Worm (Caenorhabditis elegans) whole organism, mixed stage, embryonic: Measurements from ENCODE around the gene lido-11.
A peak's percentile ranks its signal among the peaks of the same experiment; 100 is the strongest.
"Not testable (repeated sequence)": the region's sequence is repeated elsewhere in the genome, so short reads cannot be mapped to it uniquely, and the experiment has no call there.

Source experiments
- M03D4.4 ChIP-seq: sonication (generic microtip); optimal IDR thresholded peaks from 2 replicates; lab custom pipeline; 2017; ENCODE audit warnings: mild to moderate bottlenecking, missing genetic modification characterization, missing compliant biosample characterization
- bed-3 ChIP-seq: fragments of 200-800 bp; sonication (Bioruptor generic); optimal IDR thresholded peaks from 3 replicates; lab custom pipeline; 2018; ENCODE audit warnings: mild to moderate bottlenecking, missing genetic modification characterization, moderate library complexity, missing compliant biosample characterization
- blmp-1 ChIP-seq: fragments of 150-350 bp; optimal IDR thresholded peaks from 2 replicates; lab custom pipeline; 2014; ENCODE audit warnings: missing biosample characterization, missing genetic modification characterization
- ceh-39 ChIP-seq: fragments of 150-350 bp; optimal IDR thresholded peaks from 2 replicates; lab custom pipeline; 2014; ENCODE audit warnings: missing biosample characterization, missing genetic modification characterization
- ceh-83 ChIP-seq: fragments of 200-800 bp; sonication (Bioruptor generic); optimal IDR thresholded peaks from 2 replicates; lab custom pipeline; 2018; ENCODE audit warnings: mild to moderate bottlenecking, missing genetic modification characterization, missing compliant biosample characterization
- ces-1 ChIP-seq: fragments of 150-350 bp; optimal IDR thresholded peaks from 2 replicates; lab custom pipeline; 2014; ENCODE audit warnings: missing biosample characterization, missing genetic modification reagents, missing genetic modification characterization
- cnd-1 ChIP-seq: fragments of 200-800 bp; sonication (Bioruptor generic); optimal IDR thresholded peaks from 2 replicates; lab custom pipeline; 2018; ENCODE audit warnings: mild to moderate bottlenecking, missing genetic modification characterization, missing compliant biosample characterization
- drap-1 ChIP-seq: fragments of 200-800 bp; sonication (Bioruptor generic); optimal IDR thresholded peaks from 3 replicates; lab custom pipeline; 2018; ENCODE audit warnings: mild to moderate bottlenecking, missing genetic modification characterization, missing compliant biosample characterization
- elt-1 ChIP-seq: sonication (generic microtip); optimal IDR thresholded peaks from 2 replicates; lab custom pipeline; 2017; ENCODE audit warnings: missing genetic modification characterization, mild to moderate bottlenecking, missing compliant biosample characterization, antibody characterized with exemption, moderate library complexity, borderline replicate concordance; ENCODE audit not compliant: insufficient read depth
- elt-3 ChIP-seq: fragments of 150-350 bp; optimal IDR thresholded peaks from 2 replicates; lab custom pipeline; 2014; ENCODE audit warnings: missing biosample characterization, missing genetic modification characterization
- flh-1 ChIP-seq: fragments of 200-800 bp; sonication (Bioruptor generic); optimal IDR thresholded peaks from 2 replicates; lab custom pipeline; 2018; ENCODE audit warnings: mild to moderate bottlenecking, missing genetic modification characterization, moderate library complexity, missing compliant biosample characterization
- ham-2 ChIP-seq: fragments of 200-800 bp; sonication (Bioruptor generic); optimal IDR thresholded peaks from 2 replicates; lab custom pipeline; 2018; ENCODE audit warnings: mild to moderate bottlenecking, missing genetic modification characterization, missing compliant biosample characterization
- hlh-1 ChIP-seq: fragments of 150-350 bp; optimal IDR thresholded peaks from 2 replicates; lab custom pipeline; 2014; ENCODE audit warnings: missing biosample characterization, missing genetic modification reagents, missing genetic modification characterization
- lin-13 ChIP-seq: fragments of 150-350 bp; optimal IDR thresholded peaks from 2 replicates; lab custom pipeline; 2014; ENCODE audit warnings: missing biosample characterization, missing genetic modification characterization
- lin-32 ChIP-seq: fragments of 200-800 bp; sonication (Bioruptor generic); optimal IDR thresholded peaks from 2 replicates; lab custom pipeline; 2018; ENCODE audit warnings: mild to moderate bottlenecking, missing genetic modification characterization, missing compliant biosample characterization
- lsy-2 ChIP-seq: fragments of 150-350 bp; optimal IDR thresholded peaks from 2 replicates; lab custom pipeline; 2014; ENCODE audit warnings: missing biosample characterization, missing genetic modification characterization
- mab-5 ChIP-seq: fragments of 150-350 bp; optimal IDR thresholded peaks from 2 replicates; lab custom pipeline; 2014; ENCODE audit warnings: missing biosample characterization, missing genetic modification characterization
- mep-1 ChIP-seq: fragments of 150-350 bp; optimal IDR thresholded peaks from 2 replicates; lab custom pipeline; 2017; ENCODE audit warnings: missing biosample characterization, missing genetic modification reagents, missing genetic modification characterization, inconsistent platforms
- mls-2 ChIP-seq: sonication (generic microtip); optimal IDR thresholded peaks from 2 replicates; lab custom pipeline; 2016; ENCODE audit warnings: mild to moderate bottlenecking, missing genetic modification characterization, moderate library complexity, missing compliant biosample characterization
- nhr-12 ChIP-seq: fragments of 150-350 bp; optimal IDR thresholded peaks from 2 replicates; lab custom pipeline; 2014; ENCODE audit warnings: missing biosample characterization, missing genetic modification characterization
- nhr-2 ChIP-seq: fragments of 150-350 bp; optimal IDR thresholded peaks from 2 replicates; lab custom pipeline; 2014; ENCODE audit warnings: missing biosample characterization, missing genetic modification characterization
- nhr-237 ChIP-seq: fragments of 150-350 bp; optimal IDR thresholded peaks from 2 replicates; lab custom pipeline; 2014; ENCODE audit warnings: missing biosample characterization, missing genetic modification characterization
- nhr-28 ChIP-seq: fragments of 150-350 bp; optimal IDR thresholded peaks from 2 replicates; lab custom pipeline; 2014; ENCODE audit warnings: missing biosample characterization, missing genetic modification characterization
- nhr-76 ChIP-seq: sonication (generic microtip); optimal IDR thresholded peaks from 2 replicates; lab custom pipeline; 2017; ENCODE audit warnings: missing biosample characterization, missing genetic modification characterization
- sem-2 ChIP-seq: fragments of 200-800 bp; sonication (Bioruptor generic); optimal IDR thresholded peaks from 2 replicates; lab custom pipeline; 2018; ENCODE audit warnings: mild to moderate bottlenecking, missing genetic modification characterization, missing compliant biosample characterization
- snpc-4 ChIP-seq: fragments of 150-350 bp; optimal IDR thresholded peaks from 2 replicates; lab custom pipeline; 2014; ENCODE audit warnings: missing biosample characterization, missing genetic modification characterization
- sptf-1 ChIP-seq: sonication (generic microtip); optimal IDR thresholded peaks from 2 replicates; lab custom pipeline; 2017; ENCODE audit warnings: mild to moderate bottlenecking, missing genetic modification characterization, moderate library complexity, missing compliant biosample characterization
- tbx-8 ChIP-seq: fragments of 200-800 bp; sonication (Bioruptor generic); optimal IDR thresholded peaks from 2 replicates; lab custom pipeline; 2018; ENCODE audit warnings: mild to moderate bottlenecking, missing genetic modification characterization, moderate library complexity, missing compliant biosample characterization
- unc-120 ChIP-seq: sonication (generic microtip); optimal IDR thresholded peaks from 2 replicates; lab custom pipeline; 2017; ENCODE audit warnings: missing genetic modification characterization, missing compliant biosample characterization; ENCODE audit not compliant: poor library complexity, severe bottlenecking
- unc-39 ChIP-seq: fragments of 150-350 bp; optimal IDR thresholded peaks from 2 replicates; lab custom pipeline; 2014; ENCODE audit warnings: missing biosample characterization, missing genetic modification characterization
- unc-62 ChIP-seq: fragments of 150-350 bp; optimal IDR thresholded peaks from 2 replicates; lab custom pipeline; 2014; ENCODE audit warnings: missing biosample characterization, missing genetic modification reagents, missing genetic modification characterization
- ztf-11 ChIP-seq: fragments of 150-350 bp; optimal IDR thresholded peaks from 2 replicates; lab custom pipeline; 2014; ENCODE audit warnings: missing biosample characterization, missing genetic modification characterization

lido-11 gene

DNA sequence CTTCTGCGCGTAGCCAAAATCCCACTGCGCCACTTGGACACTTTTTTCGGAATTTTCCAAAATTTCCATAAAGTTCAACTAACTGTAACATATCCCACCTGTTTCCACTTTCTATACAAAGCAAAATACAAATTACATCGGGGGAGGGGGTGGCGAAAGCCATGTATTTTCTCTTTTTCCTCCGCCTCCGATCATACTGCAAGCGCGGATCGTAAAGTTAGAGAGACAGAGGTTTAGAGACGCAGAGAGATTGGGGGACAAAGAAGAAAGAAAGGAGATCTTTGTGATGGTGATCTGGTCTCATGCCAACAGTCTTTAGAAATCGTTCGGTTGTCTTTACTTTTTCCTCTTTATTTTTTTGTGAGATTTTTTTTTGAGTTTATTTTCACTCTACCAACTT is 24.5 kb downstream of the lido-11 start:
- TF ChIP-seq nhr-12 (tag; lab: Kevin White, UChicago), result no peak
- TF ChIP-seq ham-2 (GFP tag; lab: Kevin White, UChicago), result peak; percentile 43
- no peak for TF ChIP-seq elt-3
- TF ChIP-seq elt-1 (tag; lab: Kevin White, UChicago), result no peak
- no peak for TF ChIP-seq unc-62 (GFP tag; lab: Kevin White, UChicago)
- peak; percentile 23 for TF ChIP-seq blmp-1 (tag; lab: Kevin White, UChicago)

DNA sequence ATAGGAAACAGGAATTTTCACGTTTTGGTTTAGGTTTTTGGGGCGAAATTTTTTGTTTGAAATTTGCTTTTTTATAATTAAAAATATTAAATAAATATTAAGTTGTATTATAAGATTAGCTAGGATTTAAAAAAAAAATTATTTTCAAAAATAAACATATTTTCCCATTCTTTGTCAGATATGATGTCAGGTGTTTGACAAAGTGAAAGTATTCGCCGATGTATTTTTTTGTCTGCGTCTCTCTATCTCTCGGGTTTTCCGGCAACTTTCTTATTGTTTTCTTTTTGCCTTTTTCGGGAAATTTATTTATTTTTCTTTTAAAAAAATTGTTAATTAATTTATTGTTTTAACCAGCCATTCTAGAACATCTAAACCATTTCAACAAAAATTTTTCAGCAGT is 26.6 kb downstream of the lido-11 start:
- TF ChIP-seq blmp-1 (tag; lab: Kevin White, UChicago) (peak; percentile 31), lsy-2 (tag; lab: Kevin White, UChicago) (no peak), mab-5 (tag; lab: Kevin White, UChicago) (no peak)

- not testable (repeated sequence) for TF ChIP-seq hlh-1 (tag; lab: Kevin White, UChicago); mep-1 (tag; lab: Kevin White, UChicago); bed-3
Observed at ce11 chrII:3032480-3032879, 28.7 kb downstream of the lido-11 start, which contains the start of gene B0454.6. Gene B0454.6 (plus strand): TSS chrII:3032780.

DNA sequence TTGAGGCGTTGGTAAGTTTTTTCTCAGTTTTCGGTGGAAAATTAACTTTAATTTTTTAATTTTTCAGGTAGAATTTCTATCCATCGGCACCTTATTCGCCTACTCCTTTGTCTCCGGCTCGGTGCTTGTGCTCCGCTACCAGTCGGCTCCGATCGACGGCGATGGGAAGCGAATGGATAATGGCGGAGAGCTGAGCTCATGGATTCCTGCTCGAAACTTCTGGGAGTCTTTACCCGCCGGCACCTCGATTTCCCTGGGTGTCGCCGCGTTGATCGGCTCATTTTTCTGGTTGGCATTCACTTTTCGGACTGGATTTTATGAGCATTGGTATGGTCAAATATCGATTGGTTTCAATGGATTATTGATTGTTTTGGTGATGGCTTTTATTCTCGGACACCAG is 31.1 kb downstream of the lido-11 start:
- TF ChIP-seq ceh-39 (tag; lab: Kevin White, UChicago) (no peak), sptf-1 (tag; lab: Kevin White, UChicago) (no peak), bed-3 (no peak), drap-1 (GFP tag; lab: Kevin White, UChicago) (no peak), nhr-12 (tag; lab: Kevin White, UChicago) (no peak), ceh-83 (no peak), lin-32 (GFP tag; lab: Kevin White, UChicago) (no peak), mep-1 (tag; lab: Kevin White, UChicago) (no peak), mls-2 (no peak), snpc-4 (tag; lab: Kevin White, UChicago) (no peak), sem-2 (GFP tag; lab: Kevin White, UChicago) (no peak), unc-62 (GFP tag; lab: Kevin White, UChicago) (no peak), elt-1 (tag; lab: Kevin White, UChicago) (no peak), nhr-237 (tag; lab: Kevin White, UChicago) (no peak), unc-39 (no peak), hlh-1 (tag; lab: Kevin White, UChicago) (no peak)

DNA sequence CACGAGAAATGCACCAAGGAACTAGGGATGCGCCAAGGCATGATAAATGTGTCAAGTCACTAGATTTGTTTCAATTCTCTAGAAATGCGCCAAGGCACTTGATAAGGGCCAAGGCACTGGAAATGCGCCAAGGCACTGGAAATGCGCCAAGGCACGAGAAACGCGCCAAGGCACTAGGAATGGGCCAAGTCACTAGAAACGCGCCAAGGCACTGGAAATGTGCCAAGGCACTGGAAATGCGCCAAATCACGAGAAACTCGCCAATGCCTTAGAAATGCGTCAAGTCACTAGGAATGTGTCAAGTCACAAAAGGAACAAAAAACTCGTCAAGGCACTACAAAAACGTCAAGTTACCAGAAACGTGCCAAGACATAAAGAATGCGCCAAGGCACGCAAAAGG is 32.6 kb downstream of the lido-11 start:
- no peak for TF ChIP-seq ztf-11 (tag; lab: Kevin White, UChicago)
- TF ChIP-seq sptf-1 (tag; lab: Kevin White, UChicago), result no peak
- TF ChIP-seq mab-5 (tag; lab: Kevin White, UChicago), result no peak
- no peak for TF ChIP-seq cnd-1 (tag; lab: Kevin White, UChicago)
- TF ChIP-seq ham-2 (GFP tag; lab: Kevin White, UChicago), result no peak
- TF ChIP-seq sem-2 (GFP tag; lab: Kevin White, UChicago), result no peak
- TF ChIP-seq nhr-12 (tag; lab: Kevin White, UChicago), result no peak
- TF ChIP-seq nhr-28 (tag; lab: Kevin White, UChicago), result no peak
- no peak for TF ChIP-seq bed-3
- TF ChIP-seq mep-1 (tag; lab: Kevin White, UChicago), result no peak
- TF ChIP-seq mls-2, result no peak
- TF ChIP-seq unc-120 (tag; lab: Kevin White, UChicago), result no peak
- TF ChIP-seq unc-62 (GFP tag; lab: Kevin White, UChicago), result no peak
- no peak for TF ChIP-seq lin-32 (GFP tag; lab: Kevin White, UChicago)
- TF ChIP-seq blmp-1 (tag; lab: Kevin White, UChicago), result no peak
- TF ChIP-seq unc-39, result no peak
- TF ChIP-seq tbx-8 (GFP tag; lab: Kevin White, UChicago), result no peak
- no peak for TF ChIP-seq elt-3
- no peak for TF ChIP-seq nhr-237 (tag; lab: Kevin White, UChicago)
- TF ChIP-seq ces-1, result no peak

ce11 chrII:3038453-3038909 is 34.7 kb downstream of the lido-11 start, which contains the start of the genes B0454.26 and B0454.5:
Gene B0454.26 (minus strand): TSS chrII:3038553.
Gene B0454.5 (plus strand): TSS chrII:3038859.
- TF ChIP-seq lin-13 (tag; lab: Kevin White, UChicago) (no peak), nhr-76 (tag; lab: Kevin White, UChicago) (no peak), nhr-237 (tag; lab: Kevin White, UChicago) (no peak), nhr-2 (tag; lab: Kevin White, UChicago) (no peak), ceh-39 (tag; lab: Kevin White, UChicago) (no peak), lsy-2 (tag; lab: Kevin White, UChicago) (no peak), M03D4.4 (tag; lab: Kevin White, UChicago) (no peak), flh-1 (GFP tag; lab: Kevin White, UChicago) (no peak), ceh-83 (no peak), lin-32 (GFP tag; lab: Kevin White, UChicago) (no peak)
